Fruit fly (Drosophila melanogaster) whole organism, pupa: ENCODE measurements around the gene Gas41.

ENCODE experiments used
- CG17806 ChIP-seq: fragments of 200-800 bp; sonication (Bioruptor generic); optimal IDR thresholded peaks from 2 replicates; lab custom pipeline; 2018; ENCODE audit warnings: missing biosample characterization, mild to moderate bottlenecking, missing genetic modification characterization, moderate library complexity
- CG8159 ChIP-seq: fragments of 200-800 bp; sonication (Bioruptor generic); optimal IDR thresholded peaks from 3 replicates; lab custom pipeline; 2018; ENCODE audit warnings: missing biosample characterization, mild to moderate bottlenecking, missing genetic modification characterization, moderate library complexity

- TF ChIP-seq CG17806 (tag; lab: Kevin White, UChicago): no peak
- no peak for TF ChIP-seq CG8159 (tag; lab: Kevin White, UChicago)
These were observed 24.9 kb downstream of the Gas41 start for dm6 chr2L:6925114-6925513.
